Fruit fly (Drosophila melanogaster): ENCODE results near the gene TotC.
A peak's percentile ranks its signal among the peaks of the same experiment; 100 is the strongest.

TotC gene

DNA sequence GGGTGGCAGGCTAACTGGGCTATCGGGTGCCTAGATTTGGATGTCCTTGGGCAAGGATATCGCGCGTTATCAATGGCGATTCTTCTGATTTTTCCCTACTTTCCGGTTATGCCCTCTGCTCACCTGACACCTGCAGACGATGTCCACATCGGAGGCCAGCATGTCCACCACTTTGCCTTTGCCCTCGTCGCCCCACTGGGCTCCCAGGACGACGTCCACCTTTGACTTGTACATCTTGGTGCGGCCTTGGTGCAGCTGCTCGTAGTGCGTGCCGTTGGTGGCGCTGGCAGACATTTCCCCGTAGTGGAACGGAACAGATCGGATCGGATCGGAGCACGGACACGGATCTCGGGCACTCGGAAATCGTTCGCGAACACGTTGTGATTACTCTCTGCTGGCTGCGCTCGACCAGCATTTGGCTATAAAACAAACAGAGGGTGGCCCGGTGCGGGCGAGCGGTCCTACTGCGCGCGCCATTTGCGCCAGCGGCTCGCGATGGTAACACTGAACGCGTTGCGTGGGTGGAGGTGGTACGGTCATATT is 42.6 kb upstream of the TotC start, which contains the start of gene Adss (continued):
- TF ChIP-seq gsb (GFP tag; IDR thresholded peaks at IDR 0.05) (no peak), bowl (GFP tag; IDR thresholded peaks at IDR 0.05) (peak; percentile 54; the same call in 1 of the 2 replicates), CG9437 (GFP tag; optimal IDR thresholded peaks at IDR 0.05) (no peak), klu (GFP tag; IDR thresholded peaks at IDR 0.05) (peak; percentile 93), p53 (GFP tag; optimal IDR thresholded peaks at IDR 0.05) (no peak), br (optimal IDR thresholded peaks at IDR 0.05) (no peak), chinmo (GFP tag; IDR thresholded peaks at IDR 0.05; ENCODE audit: partially characterized antibody) (peak; percentile 6; the same call in 2 of the 4 replicates), trem (tag; optimal IDR thresholded peaks at IDR 0.05) (peak; percentile 46), mam (GFP tag; optimal IDR thresholded peaks at IDR 0.05) (peak; percentile 10), ara (GFP tag; IDR thresholded peaks at IDR 0.05) (0 out of 2 replicates have a peak, but pooled peaks have one; percentile 41), CoRest (tag; optimal IDR thresholded peaks at IDR 0.05) (no peak), gcm (GFP tag; optimal IDR thresholded peaks at IDR 0.05) (peak; percentile 57), repo (GFP tag; optimal IDR thresholded peaks at IDR 0.05) (peak; percentile 7), crp (GFP tag; optimal IDR thresholded peaks at IDR 0.05) (peak in 1 of 2 experiments; percentile 64), CG4360 (GFP tag; IDR thresholded peaks at IDR 0.05) (peak; percentile 25; the same call in 1 of the 2 replicates), CG31441 (GFP tag; IDR thresholded peaks at IDR 0.05) (0 out of 2 replicates have a peak, but pooled peaks have one; percentile 14), fru (optimal IDR thresholded peaks at IDR 0.05) (no peak), Elba2 (GFP tag; optimal IDR thresholded peaks at IDR 0.05) (no peak), Jarid2 (GFP tag; optimal IDR thresholded peaks at IDR 0.05) (peak; percentile 82), Hmx (GFP tag; optimal IDR thresholded peaks at IDR 0.05) (no peak), Deaf1 (tag; optimal IDR thresholded peaks at IDR 0.05) (peak; percentile 78), jing (GFP tag; optimal IDR thresholded peaks at IDR 0.05) (no peak), Tbp (GFP tag; optimal IDR thresholded peaks at IDR 0.05) (peak; percentile 66), Sox100B (GFP tag; optimal IDR thresholded peaks at IDR 0.05) (no peak), CG7963 (GFP tag; IDR thresholded peaks at IDR 0.05; ENCODE audit: partially characterized antibody) (0 out of 3 replicates have a peak, but pooled peaks have one; percentile 30), CG6254 (GFP tag; optimal IDR thresholded peaks at IDR 0.05) (peak; percentile 57), CG11560 (tag; IDR thresholded peaks at IDR 0.05) (no peak), CG18599 (GFP tag; optimal IDR thresholded peaks at IDR 0.05) (no peak), CG1024 (GFP tag; IDR thresholded peaks at IDR 0.05) (peak; percentile 44; the same call in 1 of the 2 replicates), Hand (GFP tag; optimal IDR thresholded peaks at IDR 0.05) (peak; percentile 47), BtbVII (GFP tag; optimal IDR thresholded peaks at IDR 0.05) (peak; percentile 43), hbn (GFP tag; IDR thresholded peaks at IDR 0.05; ENCODE audit: partially characterized antibody) (no peak), Fer2 (tag; optimal IDR thresholded peaks at IDR 0.05) (no peak), kah (GFP tag; optimal IDR thresholded peaks at IDR 0.05) (peak; percentile 19), ftz-f1 (GFP tag; optimal IDR thresholded peaks at IDR 0.05) (peak; percentile 54), disco-r (GFP tag; optimal IDR thresholded peaks at IDR 0.05) (peak; percentile 9), cg (GFP tag; optimal IDR thresholded peaks at IDR 0.05) (peak; percentile 77), B-H2 (GFP tag; optimal IDR thresholded peaks at IDR 0.05) (peak; percentile 34), gce (GFP tag; IDR thresholded peaks at IDR 0.05) (no peak), Hr39 (optimal IDR thresholded peaks at IDR 0.05) (no peak), CG17359 (tag; optimal IDR thresholded peaks at IDR 0.05) (peak; percentile 25), CG17328 (GFP tag; IDR thresholded peaks at IDR 0.05) (peak; percentile 22; the same call in 1 of the 2 replicates), CG12071 (GFP tag; optimal IDR thresholded peaks at IDR 0.05) (peak; percentile 43), CG9932 (GFP tag; IDR thresholded peaks at IDR 0.05) (peak; percentile 10; the same call in 1 of the 2 replicates), Scr (GFP tag; IDR thresholded peaks at IDR 0.05; ENCODE audit: partially characterized antibody) (peak; percentile 39; the same call in 1 of the 2 replicates), CG12391 (tag; optimal IDR thresholded peaks at IDR 0.05) (peak; percentile 29), CG31224 (GFP tag; IDR thresholded peaks at IDR 0.05) (no peak), MBD-R2 (GFP tag; IDR thresholded peaks at IDR 0.05) (peak; percentile 70), CG10431 (GFP tag; optimal IDR thresholded peaks at IDR 0.05) (peak; percentile 36), CG10267 (tag; optimal IDR thresholded peaks at IDR 0.05) (peak; percentile 18), hth (optimal IDR thresholded peaks at IDR 0.05) (no peak)

Measured in whole organism, embryonic.